Fruit fly (Drosophila melanogaster): ENCODE data around the gene PyK.

PyK gene

DNA sequence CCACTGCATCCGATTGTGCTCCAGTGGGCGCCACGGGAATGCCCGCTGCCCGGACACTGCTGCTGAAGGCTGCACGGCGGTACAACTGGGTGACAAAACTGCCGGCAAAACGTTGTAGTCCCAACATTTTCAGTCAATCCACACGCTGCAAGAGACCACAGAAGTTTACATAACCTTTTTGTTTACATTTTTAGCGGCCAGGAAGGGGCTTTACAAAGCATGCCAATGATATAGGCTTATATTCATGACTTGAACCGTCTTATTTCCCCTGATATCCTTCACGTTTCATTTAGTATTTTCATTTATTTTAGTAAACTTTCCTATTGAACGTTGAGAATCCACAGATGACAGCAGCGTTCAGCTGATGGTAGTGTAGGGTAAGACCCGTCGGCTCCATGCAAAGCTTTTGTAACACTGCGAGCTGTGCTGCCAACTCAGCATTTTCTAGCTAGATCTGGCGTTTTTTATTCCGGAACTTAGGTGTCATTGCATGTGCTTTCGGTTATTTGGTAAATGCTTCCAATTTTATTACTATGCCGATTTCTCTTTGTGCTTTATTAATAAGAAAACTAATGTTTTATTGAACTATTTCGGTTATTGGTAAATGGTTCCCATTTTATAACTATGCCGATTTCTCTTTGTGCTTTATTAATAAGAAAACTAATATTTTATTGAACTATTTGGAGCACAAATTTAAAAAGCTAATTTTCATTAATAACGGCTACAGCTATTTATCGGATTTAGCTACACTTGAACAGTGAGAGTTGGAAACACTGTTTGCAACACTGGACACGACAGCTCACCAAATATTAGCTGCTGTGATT is 43.4 kb downstream of the PyK start, which contains the start of the genes CG13850 and lqfR (continued):
- TF ChIP-seq peb (GFP tag; IDR thresholded peaks at IDR 0.05): no peak
- no peak for TF ChIP-seq bowl (GFP tag; IDR thresholded peaks at IDR 0.05)
- no peak for TF ChIP-seq Blimp-1 (GFP tag; optimal IDR thresholded peaks at IDR 0.05)
- TF ChIP-seq tin (GFP tag; optimal IDR thresholded peaks at IDR 0.05): peak; percentile 79
- TF ChIP-seq pfk (GFP tag; optimal IDR thresholded peaks at IDR 0.05): peak; percentile 11
- TF ChIP-seq al (GFP tag; IDR thresholded peaks at IDR 0.05): peak; percentile 60; the same call in 1 of the 2 replicates
- no peak for TF ChIP-seq Ravus (GFP tag; IDR thresholded peaks at IDR 0.05)
- no peak for TF ChIP-seq gem (tag; optimal IDR thresholded peaks at IDR 0.05)
- TF ChIP-seq CG1832 (GFP tag; optimal IDR thresholded peaks at IDR 0.05): no peak
- peak; percentile 68 for TF ChIP-seq bab2 (GFP tag; optimal IDR thresholded peaks at IDR 0.05)
- TF ChIP-seq CG10979 (tag; optimal IDR thresholded peaks at IDR 0.05): peak; percentile 55
- TF ChIP-seq CG17802 (tag; optimal IDR thresholded peaks at IDR 0.05): peak; percentile 9
- TF ChIP-seq fd64A (GFP tag; optimal IDR thresholded peaks at IDR 0.05): no peak
- TF ChIP-seq kah (GFP tag; optimal IDR thresholded peaks at IDR 0.05): no peak

DNA sequence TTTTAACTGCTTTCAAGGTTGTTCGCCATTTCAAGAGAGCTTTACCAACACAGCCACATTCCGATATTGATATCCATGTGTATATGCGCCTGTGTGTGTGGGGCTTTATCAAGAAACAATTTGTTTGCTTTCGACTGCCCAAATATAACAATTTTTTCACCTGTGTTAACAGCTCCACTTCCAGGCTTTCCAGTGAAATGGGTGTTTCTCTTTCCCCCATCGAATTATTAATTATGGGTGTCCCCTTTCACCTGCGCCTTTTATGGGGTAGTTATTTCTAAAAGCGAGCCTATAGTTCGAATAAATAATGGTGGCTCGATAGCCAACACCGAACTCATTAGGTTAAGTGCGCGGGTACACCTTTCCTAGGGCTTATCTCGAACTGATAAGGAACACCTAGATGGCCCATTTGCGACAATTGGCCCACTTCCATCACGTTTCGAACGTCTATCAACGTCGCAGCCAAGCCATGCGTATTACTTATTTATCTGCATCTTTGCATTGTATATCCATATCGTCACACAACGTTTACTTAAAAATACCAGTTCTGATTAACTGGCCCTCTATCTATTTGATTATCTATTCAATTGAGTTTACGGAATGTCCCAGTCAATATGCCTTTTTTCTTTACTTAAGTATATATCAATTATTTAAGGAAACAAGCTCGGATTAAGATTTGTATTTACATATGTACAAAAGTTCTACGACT is 44.7 kb downstream of the PyK start:
- TF ChIP-seq bigmax (GFP tag; optimal IDR thresholded peaks at IDR 0.05): peak; percentile 25
- no peak for TF ChIP-seq CG7786 (GFP tag; optimal IDR thresholded peaks at IDR 0.05)
- TF ChIP-seq PHDP (tag; optimal IDR thresholded peaks at IDR 0.05): peak; percentile 6
- TF ChIP-seq cg (GFP tag; optimal IDR thresholded peaks at IDR 0.05): peak; percentile 77
- peak; percentile 15 for TF ChIP-seq CG15479 (GFP tag; optimal IDR thresholded peaks at IDR 0.05)
- TF ChIP-seq ftz-f1 (GFP tag; optimal IDR thresholded peaks at IDR 0.05): peak; percentile 87
- TF ChIP-seq CG10543 (GFP tag; optimal IDR thresholded peaks at IDR 0.05): peak; percentile 45
- TF ChIP-seq grn (GFP tag; optimal IDR thresholded peaks at IDR 0.05): peak; percentile 58
- no peak for TF ChIP-seq CG5245 (GFP tag; optimal IDR thresholded peaks at IDR 0.05)
- TF ChIP-seq CG9932 (GFP tag; IDR thresholded peaks at IDR 0.05): peak; percentile 19; the same call in 1 of the 2 replicates
- no peak for TF ChIP-seq hb (GFP tag; IDR thresholded peaks at IDR 0.05; ENCODE audit: partially characterized antibody)
- TF ChIP-seq CG12769 (tag; optimal IDR thresholded peaks at IDR 0.05): peak; percentile 18
- no peak for TF ChIP-seq Blimp-1 (GFP tag; optimal IDR thresholded peaks at IDR 0.05)
- TF ChIP-seq HLH4C (GFP tag; IDR thresholded peaks at IDR 0.05; ENCODE audit: partially characterized antibody): 0 out of 3 replicates have a peak, but pooled peaks have one; percentile 8
- TF ChIP-seq kni (GFP tag; optimal IDR thresholded peaks at IDR 0.05): peak; percentile 5
- peak; percentile 23; the same call in 1 of the 2 replicates for TF ChIP-seq CG16779 (GFP tag; IDR thresholded peaks at IDR 0.05)
- TF ChIP-seq unpg (GFP tag; optimal IDR thresholded peaks at IDR 0.05): no peak
- no peak for TF ChIP-seq D19A (tag; optimal IDR thresholded peaks at IDR 0.05)
- TF ChIP-seq Adf1 (GFP tag; IDR thresholded peaks at IDR 0.05): peak; percentile 11; the same call in 1 of the 2 replicates
- TF ChIP-seq CG4854 (GFP tag; optimal IDR thresholded peaks at IDR 0.05): peak; percentile 1
- peak; percentile 72 for TF ChIP-seq sens (GFP tag)
- TF ChIP-seq stwl (tag; optimal IDR thresholded peaks at IDR 0.05): no peak
- peak; percentile 88 for TF ChIP-seq pfk (GFP tag; optimal IDR thresholded peaks at IDR 0.05)
- no peak for TF ChIP-seq CG9727 (GFP tag; optimal IDR thresholded peaks at IDR 0.05)
- no peak for TF ChIP-seq wek (GFP tag; optimal IDR thresholded peaks at IDR 0.05)
- TF ChIP-seq CG18599 (GFP tag; optimal IDR thresholded peaks at IDR 0.05): peak; percentile 48
- peak; percentile 58 for TF ChIP-seq sug (tag; optimal IDR thresholded peaks at IDR 0.05)
- peak; percentile 91 for TF ChIP-seq exex (tag; optimal IDR thresholded peaks at IDR 0.05)
- TF ChIP-seq psq (GFP tag; optimal IDR thresholded peaks at IDR 0.05): no peak
- no peak for TF ChIP-seq CG32767 (GFP tag; IDR thresholded peaks at IDR 0.05)
- peak; percentile 50 for TF ChIP-seq lab (GFP tag; optimal IDR thresholded peaks at IDR 0.05)
- TF ChIP-seq chinmo (GFP tag; IDR thresholded peaks at IDR 0.05; ENCODE audit: partially characterized antibody): peak; percentile 52; the same call in 1 of the 4 replicates
- peak; percentile 59 for TF ChIP-seq cwo (GFP tag; optimal IDR thresholded peaks at IDR 0.05)

Data from whole organism, embryonic.